Fruit fly (Drosophila melanogaster) whole organism, larva: ENCODE results near the gene CG46456.
A peak's percentile ranks its signal among the peaks of the same experiment; 100 is the strongest.

ENCODE experiments used
- noc ChIP-seq: fragments of 200-800 bp; sonication (Bioruptor generic); optimal IDR thresholded peaks from 3 replicates; lab custom pipeline; 2019; ENCODE audit warnings: missing biosample characterization, mild to moderate bottlenecking, missing genetic modification characterization, moderate library complexity

Gene CG46456

dm6 chr3L:5352684-5353322 lies 2.3 kb downstream of the CG46456 start:
- TF ChIP-seq noc (tag; lab: Kevin White, UChicago): peak; percentile 16

- no peak for TF ChIP-seq noc (tag; lab: Kevin White, UChicago)
Measured at dm6 chr3L:5351348-5351850, 3.7 kb downstream of the CG46456 start.

- no peak for TF ChIP-seq noc (tag; lab: Kevin White, UChicago)
Measured at dm6 chr3L:5349751-5350310, 5.3 kb downstream of the CG46456 start.

- no peak for TF ChIP-seq noc (tag; lab: Kevin White, UChicago)
Measured at dm6 chr3L:5348987-5349386, 6.2 kb downstream of the CG46456 start.

dm6 chr3L:5342909-5343710 lies 12.0 kb downstream of the CG46456 start:
- no peak for TF ChIP-seq noc (tag; lab: Kevin White, UChicago)

- peak; percentile 60 for TF ChIP-seq noc (tag; lab: Kevin White, UChicago)
Measured at dm6 chr3L:5341770-5342318, 13.3 kb downstream of the CG46456 start.

dm6 chr3L:5329460-5329859 lies 25.7 kb downstream of the CG46456 start:
- no peak for TF ChIP-seq noc (tag; lab: Kevin White, UChicago)

- no peak for TF ChIP-seq noc (tag; lab: Kevin White, UChicago)
Measured at dm6 chr3L:5327821-5328220, 27.3 kb downstream of the CG46456 start.

- no peak for TF ChIP-seq noc (tag; lab: Kevin White, UChicago)
Measured at dm6 chr3L:5297237-5297636, 57.9 kb downstream of the CG46456 start.
